Worm (Caenorhabditis elegans) whole organism, L2 larva: ENCODE results near the gene srd-26.

Experiments
- alr-1 ChIP-seq: fragments of 150-350 bp; optimal IDR thresholded peaks from 2 replicates; lab custom pipeline; 2014; ENCODE audit warnings: missing biosample characterization, missing genetic modification characterization
- ama-1 ChIP-seq: fragments of 150-350 bp; optimal IDR thresholded peaks from 2 replicates; lab custom pipeline; 2018; ENCODE audit warnings: inconsistent platforms
- dmd-4 ChIP-seq: sonication (generic microtip); optimal IDR thresholded peaks from 2 replicates; lab custom pipeline; 2017; ENCODE audit warnings: missing biosample characterization, missing genetic modification characterization
- egl-27 ChIP-seq: sonication (generic microtip); optimal IDR thresholded peaks from 3 replicates; lab custom pipeline; 2017; ENCODE audit warnings: missing biosample characterization, missing genetic modification reagents, missing genetic modification characterization
- lin-13 ChIP-seq: fragments of 150-350 bp; optimal IDR thresholded peaks from 2 replicates; lab custom pipeline; 2014; ENCODE audit warnings: missing biosample characterization, missing genetic modification reagents, missing genetic modification characterization
- lsy-2 ChIP-seq, 2 experiments: fragments of 150-350 bp in 1 of 2; sonication (generic microtip) in 1 of 2; optimal IDR thresholded peaks; 2 replicates each; lab custom pipeline; 2014 to 2017; ENCODE audit warnings: missing biosample characterization in 2 of 2, missing genetic modification characterization in 2 of 2
- nhr-129 ChIP-seq: fragments of 150-350 bp; optimal IDR thresholded peaks from 2 replicates; lab custom pipeline; 2014; ENCODE audit warnings: missing biosample characterization, missing genetic modification characterization
- zag-1 ChIP-seq: fragments of 150-350 bp; optimal IDR thresholded peaks from 2 replicates; lab custom pipeline; 2014; ENCODE audit warnings: missing biosample characterization, missing genetic modification characterization
- ztf-1 ChIP-seq: fragments of 200-800 bp; sonication (Bioruptor generic); conservative IDR thresholded peaks from 2 replicates; pipeline ENCODE4 v1.3.6; 2022; ENCODE audit warnings: missing genetic modification characterization, missing compliant biosample characterization

- no peak for TF ChIP-seq ztf-1 (GFP tag; lab: Robert Waterston, UW)
- TF ChIP-seq zag-1 (tag; lab: Kevin White, UChicago) = no peak
- TF ChIP-seq ama-1 (lab: Kevin White, UChicago) = no peak
- TF ChIP-seq lin-13 (GFP tag; lab: Kevin White, UChicago) = no peak
- no peak for TF ChIP-seq alr-1 (tag; lab: Kevin White, UChicago)
- peak; percentile 50 for TF ChIP-seq nhr-129 (tag; lab: Kevin White, UChicago)
- no peak for TF ChIP-seq egl-27 (tag; lab: Kevin White, UChicago)
- no peak for TF ChIP-seq lsy-2 (tag; optimal IDR thresholded peaks at IDR 0.05; lab: Kevin White, UChicago)
- TF ChIP-seq dmd-4 (tag; lab: Kevin White, UChicago) = no peak
These were observed 14.9 kb upstream of the srd-26 start, which contains the start of gene ceh-74 for ce11 chrV:14177657-14178129.
